Fruit fly (Drosophila melanogaster) whole organism, prepupa: Measurements from ENCODE around the gene CG14327.

ENCODE experiments used
- Blimp-1 ChIP-seq: fragments of 200-800 bp; sonication (Bioruptor generic); optimal IDR thresholded peaks from 3 replicates; lab custom pipeline; 2017; ENCODE audit warnings: missing biosample characterization, missing genetic modification characterization, mild to moderate bottlenecking, moderate library complexity, missing genetic modification reagents
- CG11762 ChIP-seq: fragments of 200-800 bp; sonication (Bioruptor generic); optimal IDR thresholded peaks from 3 replicates; lab custom pipeline; 2016; ENCODE audit warnings: missing biosample characterization, missing genetic modification characterization; ENCODE audit not compliant: insufficient read depth
- CG15336 ChIP-seq: fragments of 200-800 bp; sonication (Bioruptor generic); IDR thresholded peaks from 2 replicates; pipeline ENCODE4 v1.3.6; 2022; ENCODE audit warnings: missing biosample characterization, missing genetic modification characterization
- CG1621 ChIP-seq: fragments of 200-800 bp; sonication (Bioruptor generic); optimal IDR thresholded peaks from 3 replicates; lab custom pipeline; 2018; ENCODE audit warnings: missing biosample characterization, mild to moderate bottlenecking, missing genetic modification characterization
- CG16779 ChIP-seq: fragments of 200-800 bp; sonication (Bioruptor generic); optimal IDR thresholded peaks from 3 replicates; lab custom pipeline; 2017; ENCODE audit warnings: missing biosample characterization, mild to moderate bottlenecking, missing genetic modification characterization
- CG3032 ChIP-seq: fragments of 200-800 bp; optimal IDR thresholded peaks from 2 replicates; lab custom pipeline; 2019; ENCODE audit warnings: missing biosample characterization, mild to moderate bottlenecking, missing genetic modification characterization, moderate library complexity
- CG31627 ChIP-seq: fragments of 200-800 bp; sonication (Bioruptor generic); optimal IDR thresholded peaks from 3 replicates; lab custom pipeline; 2016; ENCODE audit warnings: missing biosample characterization, missing genetic modification characterization
- CG34406 ChIP-seq: fragments of 200-800 bp; sonication (Bioruptor generic); optimal IDR thresholded peaks from 3 replicates; lab custom pipeline; 2016; ENCODE audit warnings: missing biosample characterization, missing genetic modification characterization
- CG3919 ChIP-seq: fragments of 200-800 bp; sonication (Bioruptor generic); optimal IDR thresholded peaks from 3 replicates; lab custom pipeline; 2016; ENCODE audit warnings: missing biosample characterization, missing genetic modification characterization
- CG6854 ChIP-seq: fragments of 200-800 bp; sonication (Bioruptor generic); optimal IDR thresholded peaks from 2 replicates; lab custom pipeline; 2017; ENCODE audit warnings: missing biosample characterization, mild to moderate bottlenecking, missing genetic modification characterization
- CG9139 ChIP-seq: fragments of 200-800 bp; sonication (Bioruptor generic); optimal IDR thresholded peaks from 3 replicates; lab custom pipeline; 2017; ENCODE audit warnings: missing biosample characterization, mild to moderate bottlenecking, missing genetic modification characterization
- Eip75B ChIP-seq: fragments of 200-800 bp; sonication (Bioruptor generic); optimal IDR thresholded peaks from 3 replicates; lab custom pipeline; 2016; ENCODE audit warnings: missing biosample characterization, missing genetic modification characterization
- Eip78C ChIP-seq: fragments of 200-800 bp; sonication (Bioruptor generic); peaks from one replicate; lab custom pipeline; 2016; ENCODE audit warnings: missing biosample characterization, missing genetic modification characterization
- Ets21C ChIP-seq: fragments of 200-800 bp; sonication (Bioruptor generic); optimal IDR thresholded peaks from 3 replicates; lab custom pipeline; 2016; ENCODE audit warnings: missing biosample characterization, missing genetic modification characterization
- Ets96B ChIP-seq: fragments of 200-800 bp; optimal IDR thresholded peaks from 2 replicates; lab custom pipeline; 2019; ENCODE audit warnings: missing biosample characterization, mild to moderate bottlenecking, missing genetic modification characterization, moderate library complexity
- Hr38 ChIP-seq: sonication (Bioruptor generic); optimal IDR thresholded peaks from 2 replicates; lab custom pipeline; 2016; ENCODE audit warnings: missing biosample characterization, missing genetic modification characterization
- Hr39 ChIP-seq: fragments of 200-800 bp; sonication (Bioruptor generic); optimal IDR thresholded peaks from 2 replicates; lab custom pipeline; 2016; ENCODE audit warnings: missing biosample characterization, missing genetic modification characterization
- Hr4 ChIP-seq: fragments of 200-800 bp; sonication (Bioruptor generic); optimal IDR thresholded peaks from 3 replicates; lab custom pipeline; 2016; ENCODE audit warnings: missing biosample characterization, missing genetic modification characterization
- Lpt ChIP-seq: fragments of 200-800 bp; sonication (Bioruptor generic); optimal IDR thresholded peaks from 3 replicates; lab custom pipeline; 2016; ENCODE audit warnings: missing biosample characterization, missing genetic modification characterization
- Met ChIP-seq: fragments of 200-800 bp; sonication (Bioruptor generic); optimal IDR thresholded peaks from 3 replicates; lab custom pipeline; 2016; ENCODE audit warnings: missing biosample characterization, missing genetic modification characterization
- OdsH ChIP-seq: fragments of 200-800 bp; sonication (Bioruptor generic); optimal IDR thresholded peaks from 3 replicates; lab custom pipeline; 2016; ENCODE audit warnings: missing biosample characterization, missing genetic modification characterization
- Smox ChIP-seq: fragments of 200-800 bp; sonication (Bioruptor generic); optimal IDR thresholded peaks from 3 replicates; lab custom pipeline; 2016; ENCODE audit warnings: missing biosample characterization, missing genetic modification characterization
- Sox102F ChIP-seq: fragments of 200-800 bp; sonication (Bioruptor generic); optimal IDR thresholded peaks from 2 replicates; lab custom pipeline; 2016; ENCODE audit warnings: missing biosample characterization, mild to moderate bottlenecking, missing genetic modification characterization
- Sox14 ChIP-seq: fragments of 200-800 bp; sonication (Bioruptor generic); optimal IDR thresholded peaks from 3 replicates; lab custom pipeline; 2016; ENCODE audit warnings: missing biosample characterization, missing genetic modification characterization
- cyc ChIP-seq: fragments of 200-800 bp; sonication (Bioruptor generic); optimal IDR thresholded peaks from 3 replicates; lab custom pipeline; 2016; ENCODE audit warnings: missing biosample characterization, missing genetic modification characterization
- dac ChIP-seq: fragments of 200-800 bp; sonication (Bioruptor generic); optimal IDR thresholded peaks from 2 replicates; lab custom pipeline; 2017; ENCODE audit warnings: missing biosample characterization, mild to moderate bottlenecking, missing genetic modification characterization
- dsx ChIP-seq: fragments of 200-800 bp; optimal IDR thresholded peaks from 3 replicates; lab custom pipeline; 2019; ENCODE audit warnings: missing biosample characterization, mild to moderate bottlenecking, missing genetic modification characterization, moderate library complexity; ENCODE audit not compliant: poor library complexity, severe bottlenecking
- esn ChIP-seq: fragments of 200-800 bp; sonication (Bioruptor generic); optimal IDR thresholded peaks from 2 replicates; lab custom pipeline; 2016; ENCODE audit warnings: missing biosample characterization, mild to moderate bottlenecking, missing genetic modification characterization, moderate library complexity
- fd59A ChIP-seq: fragments of 200-800 bp; sonication (Bioruptor generic); optimal IDR thresholded peaks from 2 replicates; lab custom pipeline; 2017; ENCODE audit warnings: missing biosample characterization, mild to moderate bottlenecking, missing genetic modification characterization, missing genetic modification reagents
- fkh ChIP-seq: fragments of 200-800 bp; sonication (Bioruptor generic); optimal IDR thresholded peaks from 3 replicates; lab custom pipeline; 2017; ENCODE audit warnings: missing biosample characterization, mild to moderate bottlenecking, missing genetic modification characterization, moderate library complexity
- lz ChIP-seq: fragments of 200-800 bp; sonication (Bioruptor generic); optimal IDR thresholded peaks from 3 replicates; lab custom pipeline; 2016; ENCODE audit warnings: missing biosample characterization, missing genetic modification characterization
- pdm3 ChIP-seq: fragments of 200-800 bp; sonication (Bioruptor generic); optimal IDR thresholded peaks from 3 replicates; lab custom pipeline; 2016; ENCODE audit warnings: missing biosample characterization, missing genetic modification characterization
- ss ChIP-seq, 2 experiments: fragments of 200-800 bp; sonication (Bioruptor generic); optimal IDR thresholded peaks; 2 replicates in 1 of 2; 3 replicates in 1 of 2; lab custom pipeline; 2017 to 2018; ENCODE audit warnings: mild to moderate bottlenecking in 2 of 2, missing biosample characterization in 2 of 2, missing genetic modification characterization in 2 of 2, moderate library complexity in 1 of 2
- svp ChIP-seq: fragments of 200-800 bp; sonication (Bioruptor generic); peaks from one replicate; lab custom pipeline; 2016; ENCODE audit warnings: missing biosample characterization, missing genetic modification characterization
- vri ChIP-seq: fragments of 200-800 bp; sonication (Bioruptor generic); optimal IDR thresholded peaks from 3 replicates; lab custom pipeline; 2016; ENCODE audit warnings: missing biosample characterization, mild to moderate bottlenecking, missing genetic modification characterization

CG14327 gene

dm6 chr3R:17613549-17613948, at the start of gene CG14327:
CG14327 (plus strand) TSS chr3R:17613709.
- TF ChIP-seq ss (GFP tag; optimal IDR thresholded peaks at IDR 0.05; lab: Kevin White, UChicago) = peak; percentile 24 to 47
- TF ChIP-seq CG9139 (GFP tag; lab: Kevin White, UChicago) = no peak
- TF ChIP-seq vri (GFP tag; lab: Kevin White, UChicago) = peak; percentile 34
- TF ChIP-seq Eip78C (GFP tag; lab: Kevin White, UChicago) = peak; percentile 25
- TF ChIP-seq, all 60 proteins: peak for 3

DNA sequence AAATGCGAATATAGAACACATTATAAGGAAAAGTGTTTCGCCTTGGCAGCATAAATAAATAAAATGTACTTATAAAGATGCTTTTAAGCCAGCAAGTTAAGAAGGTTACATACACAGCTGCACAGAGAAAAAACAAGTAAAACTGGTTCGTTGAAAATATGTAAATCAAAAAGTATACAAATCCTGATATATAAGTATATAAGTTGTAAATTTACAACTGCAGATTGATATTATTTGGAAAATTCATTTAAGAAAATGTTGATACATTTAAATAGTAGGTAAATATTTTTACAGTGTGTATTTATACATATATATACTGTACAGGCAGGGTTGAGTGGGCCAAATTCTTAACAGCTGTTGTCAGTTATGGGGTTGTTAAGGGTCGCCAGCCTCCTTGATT, 48.7 kb upstream of the CG14327 start:
- TF ChIP-seq CG11762 (GFP tag; lab: Kevin White, UChicago) (no peak), Eip78C (GFP tag; lab: Kevin White, UChicago) (peak; percentile 44), svp (peak; percentile 32)

DNA sequence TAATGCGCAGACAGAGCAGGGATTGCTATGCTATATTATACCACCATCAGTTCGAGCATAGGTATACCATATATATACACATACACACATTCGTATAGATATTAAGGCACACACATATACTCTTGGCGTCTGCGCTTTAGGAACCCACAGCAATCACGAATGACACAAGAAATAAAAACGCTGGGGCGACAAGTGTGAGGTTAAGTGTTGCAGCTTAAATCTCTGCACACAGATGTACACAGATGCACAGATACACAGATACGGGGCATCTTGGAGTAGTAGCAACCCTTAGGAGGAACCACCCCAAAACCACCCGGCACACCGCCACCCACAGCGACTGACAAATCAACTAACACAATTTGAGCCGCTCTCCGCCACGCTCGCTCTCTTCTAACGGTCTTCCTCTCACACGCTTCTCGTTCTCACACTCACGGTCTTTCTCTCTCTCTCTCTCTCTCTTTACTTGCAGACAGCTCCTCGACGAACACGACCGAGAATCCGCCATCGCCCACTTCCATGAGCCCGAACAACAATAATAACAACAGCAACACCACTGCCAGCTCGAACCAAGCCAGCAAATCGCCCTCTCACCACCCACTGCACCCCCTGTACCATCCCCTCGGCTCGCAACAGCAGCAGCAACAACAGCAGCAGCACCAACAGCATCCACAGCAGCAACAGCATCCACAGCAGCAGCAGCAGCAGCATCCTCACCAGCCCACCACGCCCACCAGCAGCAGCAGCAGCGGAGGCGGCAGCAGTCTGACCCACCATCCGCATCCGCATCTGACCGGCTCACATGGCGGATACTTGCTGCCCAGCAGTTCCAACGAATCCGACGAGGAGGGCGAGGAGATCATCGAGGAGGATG, 46.7 kb upstream of the CG14327 start:
- TF ChIP-seq CG34406 = no peak
- no peak for TF ChIP-seq CG3032
- TF ChIP-seq CG16779 (tag; lab: Kevin White, UChicago) = no peak
- TF ChIP-seq fkh (GFP tag; lab: Kevin White, UChicago) = no peak
- no peak for TF ChIP-seq CG9139 (GFP tag; lab: Kevin White, UChicago)
- no peak for TF ChIP-seq Sox14 (GFP tag; lab: Kevin White, UChicago)

dm6 chr3R:17583658-17584460, 29.6 kb upstream of the CG14327 start:
- TF ChIP-seq Smox (GFP tag; lab: Kevin White, UChicago) (peak; percentile 16), Sox102F (peak; percentile 17), cyc (GFP tag; lab: Kevin White, UChicago) (peak; percentile 4), esn (peak; percentile 47), Ets21C (GFP tag; lab: Kevin White, UChicago) (no peak), CG3032 (peak; percentile 7), Hr39 (peak; percentile 40), pdm3 (no peak), svp (peak; percentile 67), Met (GFP tag; lab: Kevin White, UChicago) (peak; percentile 43), fkh (GFP tag; lab: Kevin White, UChicago) (no peak), Eip78C (GFP tag; lab: Kevin White, UChicago) (peak; percentile 64), lz (GFP tag; lab: Kevin White, UChicago) (peak; percentile 31), CG31627 (peak; percentile 12), CG15336 (GFP tag; lab: Robert Waterston, UW) (no peak)

dm6 chr3R:17588805-17589204, 24.7 kb upstream of the CG14327 start:
- TF ChIP-seq dac (no peak), svp (no peak), dsx (GFP tag; lab: Kevin White, UChicago) (no peak)

- TF ChIP-seq Blimp-1 (GFP tag; lab: Kevin White, UChicago) (no peak), svp (peak; percentile 60), CG3919 (GFP tag; lab: Kevin White, UChicago) (no peak)
Measured at dm6 chr3R:17591831-17592230, 21.7 kb upstream of the CG14327 start.

- TF ChIP-seq dsx (GFP tag; lab: Kevin White, UChicago) = no peak
- TF ChIP-seq vri (GFP tag; lab: Kevin White, UChicago) = no peak
- TF ChIP-seq Hr39 = no peak
- TF ChIP-seq Hr4 (GFP tag; lab: Kevin White, UChicago) = no peak
- TF ChIP-seq Hr38 (GFP tag; lab: Kevin White, UChicago) = no peak
- TF ChIP-seq lz (GFP tag; lab: Kevin White, UChicago) = no peak
- TF ChIP-seq fd59A (GFP tag; lab: Kevin White, UChicago) = no peak
- TF ChIP-seq cyc (GFP tag; lab: Kevin White, UChicago) = no peak
- TF ChIP-seq CG6854 (GFP tag; lab: Kevin White, UChicago) = no peak
- no peak for TF ChIP-seq Eip75B (GFP tag; lab: Kevin White, UChicago)
- no peak for TF ChIP-seq Lpt (GFP tag; lab: Kevin White, UChicago)
- no peak for TF ChIP-seq esn
- TF ChIP-seq dac = no peak
- TF ChIP-seq pdm3 = no peak
- no peak for TF ChIP-seq Ets96B (tag; lab: Kevin White, UChicago)
- TF ChIP-seq CG1621 = no peak
- TF ChIP-seq OdsH = no peak
Measured at dm6 chr3R:17593470-17593869, 20.0 kb upstream of the CG14327 start.
